Fruit fly (Drosophila melanogaster) whole organism, embryonic: ENCODE measurements around the gene sif.

ENCODE experiments used
- CG17361 ChIP-seq: fragments of 200-800 bp; sonication (Bioruptor generic); IDR thresholded peaks from 3 replicates; pipeline ENCODE4 v1.3.6; 2022; ENCODE audit warnings: missing biosample characterization, missing genetic modification characterization
- CG18476 ChIP-seq: fragments of 200-800 bp; sonication (Bioruptor generic); optimal IDR thresholded peaks from 2 replicates; lab custom pipeline; 2016; ENCODE audit warnings: missing biosample characterization, mild to moderate bottlenecking, missing genetic modification characterization
- D19A ChIP-seq: fragments of 200-800 bp; optimal IDR thresholded peaks from 3 replicates; lab custom pipeline; 2019; ENCODE audit warnings: missing biosample characterization, mild to moderate bottlenecking, missing genetic modification characterization, moderate library complexity
- Ptx1 ChIP-seq: fragments of 200-800 bp; sonication (Bioruptor generic); IDR thresholded peaks from 2 replicates; pipeline ENCODE4 v1.3.6; 2022; ENCODE audit warnings: missing biosample characterization, missing genetic modification characterization

- no peak for TF ChIP-seq CG18476 (GFP tag; lab: Kevin White, UChicago)
- no peak for TF ChIP-seq CG17361 (GFP tag; lab: Robert Waterston, UW)
- no peak for TF ChIP-seq Ptx1 (GFP tag; lab: Robert Waterston, UW)
- no peak for TF ChIP-seq D19A (tag; lab: Kevin White, UChicago)
These were observed 23.4 kb upstream of the sif start for dm6 chr3L:5634188-5634894.
